Worm (Caenorhabditis elegans) whole organism, L4/young adult: ENCODE data around the gene R13H4.7.

ENCODE experiments used
- W03F9.2 ChIP-seq: fragments of 150-350 bp; optimal IDR thresholded peaks from 2 replicates; lab custom pipeline; 2014; ENCODE audit warnings: missing biosample characterization, missing genetic modification characterization
- dao-5 ChIP-seq: sonication (generic microtip); optimal IDR thresholded peaks from 2 replicates; lab custom pipeline; 2016; ENCODE audit warnings: missing genotype, missing genetic modification characterization, moderate library complexity, missing compliant biosample characterization
- him-1 ChIP-seq: sonication (generic microtip); optimal IDR thresholded peaks from 2 replicates; lab custom pipeline; 2016; ENCODE audit warnings: missing genotype, missing genetic modification reagents, missing genetic modification characterization, missing compliant biosample characterization

The R13H4.7 gene

DNA sequence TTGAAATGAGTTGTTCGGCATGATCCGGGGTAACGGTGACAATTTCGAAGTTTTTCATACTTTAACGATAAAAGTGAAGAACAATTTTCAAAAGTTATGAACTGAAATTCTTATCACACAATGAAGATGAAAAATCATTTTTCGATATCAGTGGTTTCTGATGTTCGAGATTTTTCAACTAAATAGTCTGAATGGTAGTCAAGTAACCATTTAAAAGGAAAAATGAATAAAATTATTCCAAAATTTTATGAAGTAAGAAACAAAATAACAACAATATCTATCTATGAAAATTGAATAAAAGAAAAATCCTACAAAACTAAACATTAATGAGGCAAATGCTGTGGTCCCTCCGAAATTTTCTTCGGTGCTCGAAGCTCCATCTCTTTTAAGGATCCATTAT is 42.4 kb downstream of the R13H4.7 start, which contains the start of gene D2023.4:
Gene D2023.4 (minus strand): TSS at position 101 of the 400 bp plus-strand sequence.
- no peak for TF ChIP-seq W03F9.2 (tag; lab: Kevin White, UChicago)
- TF ChIP-seq him-1, result no peak
- TF ChIP-seq dao-5 (tag; lab: Kevin White, UChicago), result no peak

DNA sequence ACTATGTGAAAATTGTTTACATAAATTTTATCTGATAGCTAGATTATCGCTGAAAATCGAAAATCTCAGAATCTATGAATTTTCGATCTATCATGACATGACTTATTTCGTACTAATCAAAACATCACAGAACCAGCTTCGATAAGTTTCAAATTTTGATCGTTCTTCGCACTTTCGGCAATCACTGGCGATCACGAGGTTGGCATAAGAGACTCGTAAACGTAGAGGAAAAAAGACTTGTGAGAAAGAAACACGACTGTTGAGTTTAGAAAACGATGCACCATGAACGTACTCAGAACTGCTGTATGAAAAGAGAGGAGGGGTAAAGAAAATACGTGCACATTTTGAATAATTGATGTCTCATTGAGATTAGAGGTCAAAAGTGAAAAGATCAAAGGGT is 44.1 kb downstream of the R13H4.7 start:
- TF ChIP-seq him-1 (no peak), dao-5 (tag; lab: Kevin White, UChicago) (no peak), W03F9.2 (tag; lab: Kevin White, UChicago) (peak; percentile 35)

- TF ChIP-seq W03F9.2 (tag; lab: Kevin White, UChicago) (peak; percentile 8), him-1 (no peak), dao-5 (tag; lab: Kevin White, UChicago) (no peak)
Measured at ce11 chrV:11822461-11822939, 45.5 kb downstream of the R13H4.7 start, which contains the start of gene pyc-1. Gene pyc-1, minus strand, starts transcription at chrV:11822529.

ce11 chrV:11820551-11820950 is 47.5 kb downstream of the R13H4.7 start:
- TF ChIP-seq W03F9.2 (tag; lab: Kevin White, UChicago) (no peak), dao-5 (tag; lab: Kevin White, UChicago) (no peak), him-1 (no peak)

- TF ChIP-seq him-1 (no peak), dao-5 (tag; lab: Kevin White, UChicago) (no peak), W03F9.2 (tag; lab: Kevin White, UChicago) (no peak)
Measured at ce11 chrV:11819451-11819850, 48.6 kb downstream of the R13H4.7 start.

DNA sequence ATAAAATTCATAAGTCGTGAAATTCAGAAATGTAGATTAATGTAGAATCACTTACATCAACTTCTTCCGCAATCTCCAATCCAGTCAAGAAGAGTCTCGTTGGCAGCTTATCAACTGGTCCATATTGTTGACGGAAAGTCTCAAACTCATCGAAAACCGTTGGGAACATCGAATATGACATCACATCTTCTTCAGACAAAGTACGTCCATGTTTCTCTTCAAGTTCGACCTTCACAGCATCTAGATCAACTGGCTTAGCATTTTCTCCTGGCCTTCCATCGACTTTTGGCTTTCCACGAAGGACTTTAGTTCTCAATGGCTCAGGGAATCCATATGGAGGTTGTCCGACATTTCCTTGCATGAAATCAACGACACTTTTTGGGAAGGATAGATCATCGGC is 49.3 kb downstream of the R13H4.7 start:
- no peak for TF ChIP-seq him-1
- no peak for TF ChIP-seq W03F9.2 (tag; lab: Kevin White, UChicago)
- TF ChIP-seq dao-5 (tag; lab: Kevin White, UChicago), result no peak

ce11 chrV:11818064-11818463 is 50.0 kb downstream of the R13H4.7 start:
- TF ChIP-seq him-1 (no peak), W03F9.2 (tag; lab: Kevin White, UChicago) (no peak), dao-5 (tag; lab: Kevin White, UChicago) (no peak)

ce11 chrV:11817263-11817726 is 50.7 kb downstream of the R13H4.7 start:
- no peak for TF ChIP-seq W03F9.2 (tag; lab: Kevin White, UChicago)
- no peak for TF ChIP-seq dao-5 (tag; lab: Kevin White, UChicago)
- TF ChIP-seq him-1, result no peak
